Fruit fly (Drosophila melanogaster) whole organism, pupa: Measurements from ENCODE around the gene Acsx1L.

ENCODE experiments used
- CG13204 ChIP-seq: fragments of 200-800 bp; sonication (Bioruptor generic); optimal IDR thresholded peaks from 2 replicates; lab custom pipeline; 2018; ENCODE audit warnings: missing biosample characterization, mild to moderate bottlenecking, missing genetic modification characterization, moderate library complexity
- CG14655 ChIP-seq: fragments of 200-800 bp; sonication (Bioruptor generic); optimal IDR thresholded peaks from 3 replicates; lab custom pipeline; 2017; ENCODE audit warnings: mild to moderate bottlenecking, missing biosample characterization, missing genetic modification reagents, missing genetic modification characterization
- Snoo ChIP-seq: fragments of 200-800 bp; sonication (Bioruptor generic); optimal IDR thresholded peaks from 3 replicates; lab custom pipeline; 2017; ENCODE audit warnings: missing biosample characterization, mild to moderate bottlenecking, missing genetic modification characterization, inconsistent platforms

DNA sequence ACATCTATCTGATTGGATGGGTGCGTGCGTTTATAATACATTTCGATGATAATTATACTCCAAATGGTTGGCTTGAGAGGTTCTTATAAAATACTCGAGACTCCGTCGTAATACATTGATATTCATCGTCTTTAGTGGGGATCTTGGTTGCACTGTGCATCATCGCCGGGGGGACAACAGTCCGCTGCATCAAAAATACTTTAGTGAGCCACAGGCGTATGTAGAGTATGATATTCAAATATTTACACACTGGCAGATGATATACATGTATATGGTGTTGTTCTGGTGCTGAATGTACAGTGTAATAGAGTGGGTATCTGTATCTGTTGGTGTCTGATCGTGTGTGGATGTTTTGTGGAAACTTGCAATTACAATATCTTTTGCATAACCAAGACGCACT, 22.3 kb upstream of the Acsx1L start:
- TF ChIP-seq CG14655 (GFP tag; lab: Kevin White, UChicago) (no peak), Snoo (tag; lab: Kevin White, UChicago) (no peak), CG13204 (GFP tag; lab: Kevin White, UChicago) (no peak)
